Worm (Caenorhabditis elegans): Measurements from ENCODE around the gene hhat-2.

hhat-2 gene

DNA sequence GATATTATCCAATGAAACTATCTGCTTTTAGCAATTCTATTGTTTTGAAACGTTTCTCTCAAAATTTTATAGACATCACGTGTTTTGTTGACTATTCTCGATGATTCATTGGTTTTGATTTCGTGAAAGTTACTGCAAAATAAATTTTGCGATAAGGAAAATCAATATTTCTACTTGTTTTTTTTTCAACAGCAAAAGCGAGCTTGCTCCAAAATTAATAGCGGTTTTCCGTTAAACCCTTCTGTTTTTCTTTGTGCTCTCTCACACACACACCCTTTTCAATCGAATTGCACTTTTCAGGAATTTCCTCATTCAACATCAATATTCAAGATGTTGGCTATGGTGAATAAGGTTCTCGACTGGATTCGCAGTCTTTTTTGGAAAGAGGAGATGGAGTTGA is 31.1 kb downstream of the hhat-2 start, which contains the start of gene arl-8:
TSS of gene arl-8 (plus strand) at position 301 of the 400 bp plus-strand sequence.
- TF ChIP-seq B0336.3 (GFP tag; IDR thresholded peaks at IDR 0.05) (no peak), ztf-3 (GFP tag; optimal IDR thresholded peaks at IDR 0.05) (no peak), sdz-38 (tag; optimal IDR thresholded peaks at IDR 0.05) (no peak), hmg-20 (GFP tag; IDR thresholded peaks at IDR 0.05) (no peak), B0035.1 (tag; optimal IDR thresholded peaks at IDR 0.05) (no peak), Y95B8A.8 (GFP tag; IDR thresholded peaks at IDR 0.05) (no peak), ztf-6 (GFP tag; IDR thresholded peaks at IDR 0.05) (no peak), let-526 (GFP tag; IDR thresholded peaks at IDR 0.05) (no peak), efl-1 (GFP tag; optimal IDR thresholded peaks at IDR 0.05) (no peak), unc-130 (GFP tag; optimal IDR thresholded peaks at IDR 0.05) (no peak), K12H6.12 (tag; optimal IDR thresholded peaks at IDR 0.05) (no peak), snpc-1.3 (tag; optimal IDR thresholded peaks at IDR 0.05; ENCODE audit: insufficient read depth) (no peak), nhr-90 (tag; optimal IDR thresholded peaks at IDR 0.05) (no peak), ceh-58 (GFP tag; IDR thresholded peaks at IDR 0.05) (no peak), mcd-1 (GFP tag; IDR thresholded peaks at IDR 0.05) (no peak), pha-4 (tag; optimal IDR thresholded peaks at IDR 0.05) (no peak), ceh-40 (GFP tag; IDR thresholded peaks at IDR 0.05) (no peak), attf-5 (GFP tag; optimal IDR thresholded peaks at IDR 0.05) (no peak), lag-1 (GFP tag; IDR thresholded peaks at IDR 0.05) (no peak)

DNA sequence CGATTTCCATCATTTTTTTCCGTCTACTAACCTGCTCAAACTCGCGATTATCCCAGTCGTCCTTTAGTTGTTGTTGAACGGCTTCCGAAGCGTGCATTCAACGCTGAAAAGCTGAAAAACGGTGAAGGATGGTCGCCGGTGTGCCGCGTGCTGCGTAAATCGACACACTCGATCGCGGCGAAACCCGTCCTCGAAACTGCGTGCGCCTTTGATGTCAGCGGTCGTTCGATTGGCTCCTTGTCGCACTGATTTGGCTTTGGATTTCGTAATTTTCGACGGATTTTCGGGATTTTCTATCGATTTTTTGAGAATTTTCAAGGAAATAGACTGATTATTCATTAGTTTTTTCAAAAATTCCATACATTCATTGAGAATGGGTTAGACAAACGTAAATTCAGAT is 31.6 kb downstream of the hhat-2 start, which contains the start of the genes Y57G11C.1147 and nuo-3:
TSS of gene Y57G11C.1147 (minus strand) at position 161 of the 400 bp plus-strand sequence.
TSS of gene nuo-3 (minus strand) at position 191 of the 400 bp plus-strand sequence.
- TF ChIP-seq nfya-2 (GFP tag; IDR thresholded peaks at IDR 0.05) (no peak), cebp-1 (GFP tag; IDR thresholded peaks at IDR 0.05) (0 out of 2 replicates have a peak, but pooled peaks have one; percentile 10), cebp-1 (tag; optimal IDR thresholded peaks at IDR 0.05) (peak; percentile 65), snpc-1.1 (tag; optimal IDR thresholded peaks at IDR 0.05; ENCODE audit: insufficient read depth) (no peak), F33H1.4 (GFP tag; IDR thresholded peaks at IDR 0.05) (peak; percentile 73), nfya-1 (tag; optimal IDR thresholded peaks at IDR 0.05; ENCODE audit: borderline replicate concordance, insufficient read depth) (no peak), egrh-3 (GFP tag; IDR thresholded peaks at IDR 0.05) (0 out of 2 replicates have a peak, but pooled peaks have one; percentile 39), egl-18 (GFP tag; IDR thresholded peaks at IDR 0.05) (no peak), ztf-18 (tag; optimal IDR thresholded peaks at IDR 0.05) (peak; percentile 8), ztf-6 (GFP tag; IDR thresholded peaks at IDR 0.05) (no peak), hrde-1 (tag; optimal IDR thresholded peaks at IDR 0.05; ENCODE audit: borderline replicate concordance) (no peak), xnd-1 (tag; optimal IDR thresholded peaks at IDR 0.05) (no peak), dpff-1 (tag; optimal IDR thresholded peaks at IDR 0.05) (no peak), ZK185.1 (tag; optimal IDR thresholded peaks at IDR 0.05; ENCODE audit: poor library complexity, severe bottlenecking) (no peak), attf-5 (GFP tag; optimal IDR thresholded peaks at IDR 0.05) (peak; percentile 19), him-1 (tag; optimal IDR thresholded peaks at IDR 0.05) (no peak), snpc-3.4 (tag; optimal IDR thresholded peaks at IDR 0.05) (no peak), ztf-28 (GFP tag; IDR thresholded peaks at IDR 0.05) (no peak), zim-3 (tag; optimal IDR thresholded peaks at IDR 0.05) (no peak), hmg-20 (GFP tag; IDR thresholded peaks at IDR 0.05) (no peak), efl-1 (GFP tag; optimal IDR thresholded peaks at IDR 0.05) (no peak), mcd-1 (GFP tag; IDR thresholded peaks at IDR 0.05) (0 out of 2 replicates have a peak, but pooled peaks have one; percentile 14), mel-28 (tag; optimal IDR thresholded peaks at IDR 0.05; ENCODE audit: borderline replicate concordance) (no peak), zfh-2 (GFP tag; conservative IDR thresholded peaks at IDR 0.05) (peak; percentile 79), snpc-4 (GFP tag; optimal IDR thresholded peaks at IDR 0.05) (no peak), snpc-4 (tag; optimal IDR thresholded peaks at IDR 0.05) (peak in 3 of 4 experiments; percentile 33 to 67 (median 46))

Data from whole organism, young adult.